Worm (Caenorhabditis elegans) whole organism, L1 larva: ENCODE data around the gene fbxb-49.

Experiments used
- C04F5.9 ChIP-seq: sonication (generic microtip); optimal IDR thresholded peaks from 2 replicates; lab custom pipeline; 2016; ENCODE audit warnings: missing genetic modification characterization, missing compliant biosample characterization
- mdl-1 ChIP-seq, 2 experiments: fragments of 150-350 bp; optimal IDR thresholded peaks; 2 replicates each; lab custom pipeline; 2014 to 2017; ENCODE audit warnings: missing biosample characterization in 2 of 2, missing genetic modification characterization in 2 of 2, inconsistent platforms in 1 of 2

Gene fbxb-49

DNA sequence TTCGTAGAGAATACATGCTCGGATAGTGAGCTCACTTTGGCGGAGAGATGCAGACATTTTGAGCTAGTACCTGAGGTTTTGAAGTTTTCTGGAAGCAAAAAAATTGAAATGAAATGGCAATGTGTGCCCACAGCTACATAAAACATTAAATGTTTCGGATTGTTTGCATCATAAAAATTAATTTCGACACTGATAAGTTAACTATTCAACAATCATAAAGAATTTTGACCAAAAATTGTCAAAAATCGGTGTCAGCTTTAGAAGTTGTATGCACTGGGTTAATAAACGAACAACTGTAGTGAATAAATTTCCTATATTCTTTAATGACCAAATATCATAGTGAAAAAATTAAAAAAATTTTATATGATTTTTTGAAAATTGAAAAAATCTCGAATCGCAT is 50.6 kb downstream of the fbxb-49 start, which contains the start of gene fbxa-166:
Gene fbxa-166 (minus strand): TSS at position 101 of the 400 bp plus-strand sequence.
- no peak for TF ChIP-seq mdl-1 (tag; optimal IDR thresholded peaks at IDR 0.05; lab: Kevin White, UChicago)
- TF ChIP-seq C04F5.9: no peak
